Fruit fly (Drosophila melanogaster): ENCODE results near the gene AsnS.

Gene AsnS

DNA sequence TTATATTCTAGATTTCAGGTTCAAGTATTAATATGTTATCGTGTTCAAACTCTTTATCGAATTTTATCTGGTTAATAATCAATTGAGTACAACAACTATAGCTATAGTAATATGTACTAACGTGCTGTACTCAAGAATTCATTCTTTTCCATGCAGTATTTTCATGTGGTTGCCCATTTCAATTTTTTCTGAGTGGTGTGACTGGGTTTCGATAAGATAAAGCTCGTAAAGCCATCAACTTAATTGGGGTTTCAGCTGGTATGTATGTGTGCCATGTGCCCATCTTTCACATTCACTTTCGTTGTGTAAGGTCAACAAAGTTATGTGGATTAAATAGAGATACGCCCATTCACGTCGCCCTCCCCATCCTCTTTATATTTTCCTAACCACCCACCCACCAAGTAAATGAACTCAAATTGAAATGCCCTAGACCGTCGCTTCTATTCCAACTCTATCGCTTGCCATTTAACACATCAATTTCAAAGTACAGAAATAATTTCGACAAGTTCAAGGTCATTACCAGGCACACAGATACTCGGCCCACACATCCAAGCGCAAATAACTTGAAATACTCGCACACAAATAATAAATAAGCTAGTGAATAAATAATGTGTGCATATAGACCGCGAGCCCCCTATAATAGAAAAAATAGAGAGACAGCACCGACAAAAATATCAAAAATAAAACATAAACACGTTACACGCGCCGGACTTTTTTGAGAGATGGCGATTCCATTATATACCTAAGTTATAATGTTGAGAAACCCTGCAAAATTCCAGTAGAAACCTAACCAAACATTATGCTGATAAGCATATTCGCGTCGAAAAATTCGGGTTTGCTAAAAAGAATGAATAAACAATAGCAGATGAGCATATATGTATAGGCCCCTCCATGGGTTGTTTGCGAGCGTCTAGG lies 31.9 kb downstream of the AsnS start (continued):
- TF ChIP-seq Awh (GFP tag; IDR thresholded peaks at IDR 0.05), result no peak
- TF ChIP-seq gsb-n (tag; optimal IDR thresholded peaks at IDR 0.05), result no peak
- no peak for TF ChIP-seq CG4424 (GFP tag; optimal IDR thresholded peaks at IDR 0.05)
- TF ChIP-seq CG43689 (GFP tag; IDR thresholded peaks at IDR 0.05), result no peak
- no peak for TF ChIP-seq mld (GFP tag; IDR thresholded peaks at IDR 0.05; ENCODE audit: partially characterized antibody)
- TF ChIP-seq sisA (GFP tag; IDR thresholded peaks at IDR 0.05), result no peak
- no peak for TF ChIP-seq Xbp1 (GFP tag; optimal IDR thresholded peaks at IDR 0.05)
- no peak for TF ChIP-seq en (GFP tag; optimal IDR thresholded peaks at IDR 0.05)
- TF ChIP-seq CG18476 (GFP tag; optimal IDR thresholded peaks at IDR 0.05), result no peak
- no peak for TF ChIP-seq ato (GFP tag; IDR thresholded peaks at IDR 0.05; ENCODE audit: partially characterized antibody)
- TF ChIP-seq Sox102F (GFP tag; optimal IDR thresholded peaks at IDR 0.05), result no peak
- no peak for TF ChIP-seq HLH54F (GFP tag; optimal IDR thresholded peaks at IDR 0.05)
- TF ChIP-seq repo (GFP tag; optimal IDR thresholded peaks at IDR 0.05), result no peak
- no peak for TF ChIP-seq schlank (tag; optimal IDR thresholded peaks at IDR 0.05)
- TF ChIP-seq CG9817 (tag; optimal IDR thresholded peaks at IDR 0.05), result no peak
- peak; percentile 29 for TF ChIP-seq CG15011 (GFP tag; optimal IDR thresholded peaks at IDR 0.05)
- no peak for TF ChIP-seq Taf1 (GFP tag; IDR thresholded peaks at IDR 0.05)
- peak; percentile 5 for TF ChIP-seq CoRest (tag; optimal IDR thresholded peaks at IDR 0.05)
- TF ChIP-seq fu2 (GFP tag; optimal IDR thresholded peaks at IDR 0.05), result no peak
- TF ChIP-seq CG17385 (GFP tag; optimal IDR thresholded peaks at IDR 0.05), result no peak
- TF ChIP-seq Oaz (GFP tag; IDR thresholded peaks at IDR 0.05), result no peak
- no peak for TF ChIP-seq CG2202 (tag; optimal IDR thresholded peaks at IDR 0.05)
- no peak for TF ChIP-seq crp (GFP tag; optimal IDR thresholded peaks at IDR 0.05)
- no peak for TF ChIP-seq Oli (tag; optimal IDR thresholded peaks at IDR 0.05)
- TF ChIP-seq MBD-R2 (GFP tag; IDR thresholded peaks at IDR 0.05), result no peak
- no peak for TF ChIP-seq emc (GFP tag; optimal IDR thresholded peaks at IDR 0.05)
- no peak for TF ChIP-seq CHES-1-like (GFP tag; optimal IDR thresholded peaks at IDR 0.05)
- no peak for TF ChIP-seq NC2α (GFP tag; optimal IDR thresholded peaks at IDR 0.05)
- peak; percentile 54 for TF ChIP-seq cwo (GFP tag; optimal IDR thresholded peaks at IDR 0.05)
- no peak for TF ChIP-seq CG6854 (GFP tag; optimal IDR thresholded peaks at IDR 0.05)
- TF ChIP-seq CG18262 (tag; optimal IDR thresholded peaks at IDR 0.05), result no peak
- TF ChIP-seq CG4328 (GFP tag; optimal IDR thresholded peaks at IDR 0.05), result peak; percentile 26
- no peak for TF ChIP-seq NfI (GFP tag; optimal IDR thresholded peaks at IDR 0.05)
- no peak for TF ChIP-seq CG4282 (GFP tag; optimal IDR thresholded peaks at IDR 0.05)
- TF ChIP-seq da (GFP tag; optimal IDR thresholded peaks at IDR 0.05), result no peak
- TF ChIP-seq CG13894 (tag; optimal IDR thresholded peaks at IDR 0.05), result peak; percentile 98
- TF ChIP-seq CG10274 (GFP tag; optimal IDR thresholded peaks at IDR 0.05), result no peak
- no peak for TF ChIP-seq Dip3 (GFP tag; optimal IDR thresholded peaks at IDR 0.05)
- TF ChIP-seq Adf1 (GFP tag; IDR thresholded peaks at IDR 0.05), result no peak
- TF ChIP-seq GATAe (GFP tag; conservative IDR thresholded peaks at IDR 0.05), result peak; percentile 60
- TF ChIP-seq HmgD (GFP tag; optimal IDR thresholded peaks at IDR 0.05), result no peak
- no peak for TF ChIP-seq twi (tag; optimal IDR thresholded peaks at IDR 0.05)
- peak; percentile 92 for TF ChIP-seq bigmax (GFP tag; optimal IDR thresholded peaks at IDR 0.05)
- TF ChIP-seq gcm2 (GFP tag; optimal IDR thresholded peaks at IDR 0.05), result no peak
- no peak for TF ChIP-seq CG17568 (GFP tag; optimal IDR thresholded peaks at IDR 0.05)
- 0 out of 2 replicates have a peak, but pooled peaks have one; percentile 15 for TF ChIP-seq unc-4 (GFP tag; IDR thresholded peaks at IDR 0.05; ENCODE audit: partially characterized antibody)
- TF ChIP-seq her (GFP tag; optimal IDR thresholded peaks at IDR 0.05), result no peak
- peak; percentile 48 for TF ChIP-seq lab (GFP tag; optimal IDR thresholded peaks at IDR 0.05)
- no peak for TF ChIP-seq Bteb2 (GFP tag; optimal IDR thresholded peaks at IDR 0.05)
